Fruit fly (Drosophila melanogaster) whole organism, wandering third instar larva: ENCODE data around the gene CG14275.

Source experiments
- Hr78 ChIP-seq: fragments of >200 bp; optimal IDR thresholded peaks from 2 replicates; lab custom pipeline; 2017; ENCODE audit warnings: missing biosample characterization, missing genetic modification characterization
- Myc ChIP-seq: fragments of >200 bp; optimal IDR thresholded peaks from 2 replicates; lab custom pipeline; 2017
- Sp1 ChIP-seq: fragments of 200-800 bp; sonication (Bioruptor generic); optimal IDR thresholded peaks from 3 replicates; lab custom pipeline; 2019; ENCODE audit warnings: missing biosample characterization, mild to moderate bottlenecking, missing genetic modification characterization, moderate library complexity
- Vsx2 ChIP-seq: fragments of 200-300, 225-300 bp; sonication (Bioruptor generic); optimal IDR thresholded peaks from 2 replicates; lab custom pipeline; 2018; ENCODE audit warnings: missing biosample characterization, missing genetic modification characterization; ENCODE audit not compliant: partially characterized antibody
- br ChIP-seq: fragments of 200-800 bp; sonication (Bioruptor generic); optimal IDR thresholded peaks from 2 replicates; lab custom pipeline; 2016; ENCODE audit warnings: missing biosample characterization, missing genetic modification characterization
- h ChIP-seq: fragments of 200-800 bp; sonication (Bioruptor generic); optimal IDR thresholded peaks from 3 replicates; lab custom pipeline; 2016; ENCODE audit warnings: missing biosample characterization, mild to moderate bottlenecking, missing genetic modification characterization
- pan ChIP-seq: fragments of >200 bp; optimal IDR thresholded peaks from 2 replicates; lab custom pipeline; 2017
- psq ChIP-seq: fragments of 200-800 bp; sonication (Bioruptor generic); optimal IDR thresholded peaks from 3 replicates; lab custom pipeline; 2017; ENCODE audit warnings: missing biosample characterization, mild to moderate bottlenecking, missing genetic modification characterization, moderate library complexity
- tai ChIP-seq: sonication (Bioruptor generic); optimal IDR thresholded peaks from 2 replicates; lab custom pipeline; 2016; ENCODE audit warnings: missing biosample characterization, missing genetic modification characterization

dm6 chr2L:8290092-8290424, 37.2 kb upstream of the CG14275 start:
- TF ChIP-seq br (GFP tag; lab: Kevin White, UChicago) (no peak), psq (GFP tag; lab: Kevin White, UChicago) (no peak), Hr78 (GFP tag; lab: Kevin White, UChicago) (no peak), h (GFP tag; lab: Kevin White, UChicago) (no peak), Myc (no peak), pan (lab: Kevin White, UChicago) (no peak), Sp1 (no peak), tai (GFP tag; lab: Kevin White, UChicago) (no peak), Vsx2 (GFP tag; lab: Kevin White, UChicago) (no peak)
